Worm (Caenorhabditis elegans): ENCODE results near the gene ceh-30.

ceh-30 gene

DNA sequence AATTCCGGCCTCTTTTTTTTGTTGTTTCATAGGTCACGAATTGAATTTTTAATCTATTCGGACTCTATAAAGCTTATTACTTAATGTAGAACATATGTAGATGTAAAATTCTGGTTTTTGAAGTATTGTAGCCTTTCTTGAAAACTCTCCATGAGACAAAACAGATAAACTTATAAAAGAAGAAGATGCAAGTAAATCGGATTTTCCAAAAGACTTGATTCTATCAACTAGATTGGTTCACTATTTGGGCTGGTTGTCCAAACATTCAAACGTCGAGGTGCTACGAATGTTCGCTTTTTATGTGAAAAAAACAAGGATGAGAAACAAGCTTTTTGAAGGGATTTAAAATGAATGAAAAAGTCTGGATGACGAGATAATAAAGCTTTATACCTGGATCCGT, 23.4 kb upstream of the ceh-30 start:
- TF ChIP-seq lsy-2 (tag; optimal IDR thresholded peaks at IDR 0.05) (no peak), lin-35 (GFP tag; optimal IDR thresholded peaks at IDR 0.05) (no peak), lin-14 (GFP tag; optimal IDR thresholded peaks at IDR 0.05) (peak; percentile 20), ces-1 (GFP tag; optimal IDR thresholded peaks at IDR 0.05) (peak; percentile 15), fkh-4 (tag; optimal IDR thresholded peaks at IDR 0.05; ENCODE audit: borderline replicate concordance) (no peak)

- no peak for TF ChIP-seq efl-1 (optimal IDR thresholded peaks at IDR 0.05)
- peak in 1 of 2 experiments; percentile 72 for TF ChIP-seq efl-1 (GFP tag; optimal IDR thresholded peaks at IDR 0.05 in 1 of 2)
- peak; percentile 6 for TF ChIP-seq rnt-1 (tag; optimal IDR thresholded peaks at IDR 0.05)
- TF ChIP-seq nhr-12 (tag; optimal IDR thresholded peaks at IDR 0.05): no peak
- peak; percentile 62 for TF ChIP-seq lin-14 (GFP tag; optimal IDR thresholded peaks at IDR 0.05)
Measured at ce11 chrX:3040609-3041008, 22.8 kb upstream of the ceh-30 start.

ce11 chrX:3045466-3045865, 17.9 kb upstream of the ceh-30 start, which contains the start of gene cnnm-3:
Gene cnnm-3 (minus strand): TSS chrX:3045847.
- TF ChIP-seq C16A3.4 (tag; optimal IDR thresholded peaks at IDR 0.05): no peak
- TF ChIP-seq aha-1 (tag; optimal IDR thresholded peaks at IDR 0.05): no peak
- no peak for TF ChIP-seq nhr-19 (GFP tag; conservative IDR thresholded peaks at IDR 0.05)
- no peak for TF ChIP-seq Y116A8C.19 (tag; optimal IDR thresholded peaks at IDR 0.05; ENCODE audit: borderline replicate concordance)
- no peak for TF ChIP-seq dsc-1 (tag; optimal IDR thresholded peaks at IDR 0.05)
- no peak for TF ChIP-seq pax-3 (tag; optimal IDR thresholded peaks at IDR 0.05)
- no peak for TF ChIP-seq sptf-1 (tag; optimal IDR thresholded peaks at IDR 0.05)
- TF ChIP-seq elt-3 (tag; optimal IDR thresholded peaks at IDR 0.05): no peak

DNA sequence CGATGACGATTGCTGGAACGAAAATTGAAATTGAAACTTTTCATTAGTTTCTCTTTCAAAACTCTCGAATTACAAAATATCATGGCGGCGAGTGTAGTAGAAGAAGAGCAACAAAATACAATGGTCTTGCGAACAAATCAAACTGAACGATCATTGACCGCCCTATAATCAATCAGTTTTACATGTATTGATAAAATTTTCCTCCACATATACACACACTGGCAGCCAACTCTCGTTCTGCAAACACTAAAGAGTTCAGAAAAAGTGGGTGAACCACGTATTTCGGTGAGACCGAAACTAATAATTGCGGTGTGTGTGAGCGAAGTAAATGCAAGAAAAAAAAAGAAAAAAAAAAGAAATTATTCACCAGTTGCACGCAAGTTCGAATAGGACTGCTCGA, 16.1 kb upstream of the ceh-30 start:
- no peak for TF ChIP-seq alr-1 (tag; optimal IDR thresholded peaks at IDR 0.05; ENCODE audit: borderline replicate concordance)
- TF ChIP-seq nhr-85 (tag): peak; percentile 31

DNA sequence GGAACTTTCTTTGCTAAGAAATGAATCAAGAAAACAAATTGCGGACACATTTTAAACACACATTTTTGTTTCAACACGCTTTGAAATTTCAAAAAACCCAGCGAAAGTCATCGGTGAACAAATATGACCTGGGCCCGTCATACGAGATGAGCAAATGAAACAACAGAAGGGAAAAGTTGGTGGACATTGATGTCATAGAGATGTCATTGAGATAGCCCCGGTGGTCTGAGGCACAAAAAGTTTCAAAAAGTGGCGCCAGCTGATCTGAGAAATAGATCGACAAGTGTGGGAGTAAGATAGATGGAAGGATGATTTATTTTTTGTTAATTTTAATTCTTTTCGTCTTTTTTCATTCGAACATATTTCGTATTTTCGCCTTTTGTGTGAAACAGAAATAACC, 14.7 kb upstream of the ceh-30 start:
- TF ChIP-seq lin-14 (GFP tag; optimal IDR thresholded peaks at IDR 0.05): peak; percentile 20
- peak; percentile 68 for TF ChIP-seq rnt-1 (tag; optimal IDR thresholded peaks at IDR 0.05)
- no peak for TF ChIP-seq efl-1 (optimal IDR thresholded peaks at IDR 0.05)
- peak in 1 of 2 experiments; percentile 60 for TF ChIP-seq efl-1 (GFP tag; optimal IDR thresholded peaks at IDR 0.05 in 1 of 2)
- TF ChIP-seq xbp-1 (tag; optimal IDR thresholded peaks at IDR 0.05): no peak
- no peak for TF ChIP-seq nhr-20 (tag; optimal IDR thresholded peaks at IDR 0.05)

- no peak for TF ChIP-seq ztf-4 (tag; optimal IDR thresholded peaks at IDR 0.05)
- peak; percentile 43 for TF ChIP-seq skn-1 (tag; optimal IDR thresholded peaks at IDR 0.05)
- no peak for TF ChIP-seq sox-4 (tag; optimal IDR thresholded peaks at IDR 0.05)
- peak; percentile 58 for TF ChIP-seq nhr-47 (tag; optimal IDR thresholded peaks at IDR 0.05)
- TF ChIP-seq nhr-11 (tag; optimal IDR thresholded peaks at IDR 0.05): no peak
- no peak for TF ChIP-seq nhr-237 (tag; optimal IDR thresholded peaks at IDR 0.05)
- TF ChIP-seq elt-2 (tag; optimal IDR thresholded peaks at IDR 0.05): no peak
- TF ChIP-seq nhr-85 (tag): no peak
- no peak for TF ChIP-seq lin-13 (GFP tag; optimal IDR thresholded peaks at IDR 0.05)
- no peak for TF ChIP-seq unc-62 (GFP tag; optimal IDR thresholded peaks at IDR 0.05)
- TF ChIP-seq lin-14 (GFP tag; optimal IDR thresholded peaks at IDR 0.05): peak; percentile 86
- peak; percentile 4 to 45 for TF ChIP-seq efl-1 (optimal IDR thresholded peaks at IDR 0.05)
- peak in 1 of 2 experiments; percentile 40 for TF ChIP-seq efl-1 (GFP tag; optimal IDR thresholded peaks at IDR 0.05 in 1 of 2)
- no peak for TF ChIP-seq hpl-2 (GFP tag; optimal IDR thresholded peaks at IDR 0.05)
- TF ChIP-seq xbp-1 (tag; optimal IDR thresholded peaks at IDR 0.05): peak; percentile 28
- TF ChIP-seq blmp-1 (tag; optimal IDR thresholded peaks at IDR 0.05): no peak
- TF ChIP-seq zag-1 (tag; optimal IDR thresholded peaks at IDR 0.05): no peak
- TF ChIP-seq isw-1 (GFP tag; IDR thresholded peaks at IDR 0.05): no peak
- no peak for TF ChIP-seq ets-5 (GFP tag; IDR thresholded peaks at IDR 0.05)
- no peak for TF ChIP-seq C04F5.9 (tag; optimal IDR thresholded peaks at IDR 0.05)
- no peak for TF ChIP-seq snpc-4 (tag; optimal IDR thresholded peaks at IDR 0.05)
- TF ChIP-seq snu-23 (GFP tag; optimal IDR thresholded peaks at IDR 0.05): peak; percentile 51
- no peak for TF ChIP-seq pqm-1 (tag; optimal IDR thresholded peaks at IDR 0.05)
- TF ChIP-seq fkh-10 (GFP tag; optimal IDR thresholded peaks at IDR 0.05): peak; percentile 62
- TF ChIP-seq swsn-7 (tag; optimal IDR thresholded peaks at IDR 0.05): peak; percentile 64
- no peak for TF ChIP-seq zip-4 (GFP tag; optimal IDR thresholded peaks at IDR 0.05)
- no peak for TF ChIP-seq pax-3 (tag; optimal IDR thresholded peaks at IDR 0.05)
- peak; percentile 26 for TF ChIP-seq dsc-1 (tag; optimal IDR thresholded peaks at IDR 0.05)
- TF ChIP-seq mef-2 (tag; optimal IDR thresholded peaks at IDR 0.05): no peak
- TF ChIP-seq nhr-20 (tag; optimal IDR thresholded peaks at IDR 0.05): peak; percentile 20
Measured at ce11 chrX:3049233-3049632, 14.1 kb upstream of the ceh-30 start.
